Fruit fly (Drosophila melanogaster) whole organism, embryonic: ENCODE data around the gene CG1635.

Experiments used
- CG10959 ChIP-seq: fragments of 200-800 bp; sonication (Bioruptor generic); IDR thresholded peaks from 2 replicates; pipeline ENCODE4 v1.3.6; 2022; ENCODE audit warnings: missing biosample characterization, missing genetic modification characterization
- CG11504 ChIP-seq: fragments of 200-800 bp; sonication (Bioruptor generic); optimal IDR thresholded peaks from 3 replicates; lab custom pipeline; 2019; ENCODE audit warnings: missing biosample characterization, mild to moderate bottlenecking, missing genetic modification characterization, moderate library complexity
- CG1233 ChIP-seq: fragments of 200-800 bp; sonication (Bioruptor generic); optimal IDR thresholded peaks from 4 replicates; lab custom pipeline; 2018; ENCODE audit warnings: missing biosample characterization, mild to moderate bottlenecking, missing genetic modification characterization
- CG14667 ChIP-seq: fragments of 200-800 bp; sonication (Bioruptor generic); IDR thresholded peaks from 2 replicates; pipeline ENCODE4 v1.3.6; 2022; ENCODE audit warnings: missing biosample characterization, missing genetic modification characterization
- CG15011 ChIP-seq: fragments of 200-800 bp; sonication (Bioruptor generic); optimal IDR thresholded peaks from 3 replicates; lab custom pipeline; 2018; ENCODE audit warnings: missing biosample characterization, mild to moderate bottlenecking, missing genetic modification characterization
- CG17802 ChIP-seq: fragments of 200-800 bp; sonication (Bioruptor generic); optimal IDR thresholded peaks from 2 replicates; lab custom pipeline; 2018; ENCODE audit warnings: missing biosample characterization, mild to moderate bottlenecking, missing genetic modification characterization, moderate library complexity
- CG18011 ChIP-seq: fragments of 200-800 bp; sonication (Bioruptor generic); optimal IDR thresholded peaks from 2 replicates; lab custom pipeline; 2017; ENCODE audit warnings: missing biosample characterization, missing genetic modification characterization, mild to moderate bottlenecking, moderate library complexity, missing genotype
- CG32772 ChIP-seq: fragments of 200-800 bp; sonication (Bioruptor generic); IDR thresholded peaks from 2 replicates; pipeline ENCODE4 v1.3.6; 2022; ENCODE audit warnings: missing biosample characterization, missing genetic modification characterization
- CG3281 ChIP-seq: fragments of 200-800 bp; sonication (Bioruptor generic); optimal IDR thresholded peaks from 3 replicates; lab custom pipeline; 2017; ENCODE audit warnings: missing biosample characterization, mild to moderate bottlenecking, missing genetic modification characterization
- CG6689 ChIP-seq: fragments of 200-800 bp; sonication (Bioruptor generic); IDR thresholded peaks from 2 replicates; pipeline ENCODE4 v1.3.6; 2022; ENCODE audit warnings: missing biosample characterization, missing genetic modification characterization
- CG7357 ChIP-seq: fragments of 200-800 bp; sonication (Bioruptor generic); IDR thresholded peaks from 3 replicates; pipeline ENCODE4 v1.3.6; 2022; ENCODE audit warnings: missing biosample characterization, missing genetic modification characterization
- CG7786 ChIP-seq: fragments of 200-800 bp; sonication (Bioruptor generic); optimal IDR thresholded peaks from 2 replicates; lab custom pipeline; 2016; ENCODE audit warnings: missing biosample characterization, missing genetic modification characterization
- CG7987 ChIP-seq: fragments of 200-800 bp; sonication (Bioruptor generic); optimal IDR thresholded peaks from 2 replicates; lab custom pipeline; 2018; ENCODE audit warnings: missing biosample characterization, mild to moderate bottlenecking, missing genetic modification characterization, moderate library complexity
- CG8924 ChIP-seq: fragments of 200-800 bp; optimal IDR thresholded peaks from 3 replicates; lab custom pipeline; 2019; ENCODE audit warnings: missing biosample characterization, mild to moderate bottlenecking, missing genetic modification characterization, moderate library complexity
- CG9215 ChIP-seq: fragments of 200-800 bp; sonication (Bioruptor generic); IDR thresholded peaks from 2 replicates; pipeline ENCODE4 v1.3.6; 2022; ENCODE audit warnings: missing biosample characterization, missing genetic modification characterization
- CrebB ChIP-seq: fragments of 200-800 bp; sonication (Bioruptor generic); optimal IDR thresholded peaks from 3 replicates; lab custom pipeline; 2018; ENCODE audit warnings: missing biosample characterization, mild to moderate bottlenecking, missing genetic modification characterization
- D19A ChIP-seq: fragments of 200-800 bp; optimal IDR thresholded peaks from 3 replicates; lab custom pipeline; 2019; ENCODE audit warnings: missing biosample characterization, mild to moderate bottlenecking, missing genetic modification characterization, moderate library complexity
- Deaf1 ChIP-seq: fragments of 200-800 bp; optimal IDR thresholded peaks from 3 replicates; lab custom pipeline; 2019; ENCODE audit warnings: missing biosample characterization, mild to moderate bottlenecking, missing genetic modification characterization, moderate library complexity
- Doc3 ChIP-seq: fragments of 200-800 bp; sonication (Bioruptor generic); IDR thresholded peaks from 3 replicates; pipeline ENCODE4 v1.3.6; 2022; ENCODE audit warnings: missing biosample characterization, missing genetic modification characterization; ENCODE audit not compliant: partially characterized antibody
- E2f1 ChIP-seq: fragments of 200-800 bp; sonication (Bioruptor generic); IDR thresholded peaks from 2 replicates; pipeline ENCODE4 v1.3.6; 2022; ENCODE audit warnings: missing biosample characterization, missing genetic modification characterization
- E2f2 ChIP-seq: fragments of 200-800 bp; sonication (Bioruptor generic); IDR thresholded peaks from 2 replicates; pipeline ENCODE4 v1.3.6; 2022; ENCODE audit warnings: missing biosample characterization, missing genetic modification characterization
- Ets97D ChIP-seq: fragments of 200-800 bp; sonication (Bioruptor generic); optimal IDR thresholded peaks from 3 replicates; lab custom pipeline; 2016; ENCODE audit warnings: missing biosample characterization, missing genetic modification characterization
- Lim3 ChIP-seq: fragments of 200-800 bp; sonication (Bioruptor generic); IDR thresholded peaks from 2 replicates; pipeline ENCODE4 v1.3.6; 2022; ENCODE audit warnings: missing biosample characterization, missing genetic modification characterization
- MTF-1 ChIP-seq: fragments of 200-800 bp; sonication (Bioruptor generic); optimal IDR thresholded peaks from 2 replicates; lab custom pipeline; 2018; ENCODE audit warnings: missing biosample characterization, mild to moderate bottlenecking, missing genetic modification characterization, borderline replicate concordance
- NC2α ChIP-seq: fragments of 200-800 bp; sonication (Bioruptor generic); optimal IDR thresholded peaks from 2 replicates; lab custom pipeline; 2016; ENCODE audit warnings: missing biosample characterization, missing genetic modification characterization
- Ravus ChIP-seq: fragments of 200-800 bp; sonication (Bioruptor generic); IDR thresholded peaks from 2 replicates; pipeline ENCODE4 v1.3.6; 2022; ENCODE audit warnings: missing biosample characterization, missing genetic modification characterization
- Rfx ChIP-seq: fragments of 200-800 bp; sonication (Bioruptor generic); IDR thresholded peaks from 2 replicates; pipeline ENCODE4 v1.3.6; 2022; ENCODE audit warnings: missing biosample characterization, missing genetic modification characterization
- Tbp ChIP-seq: fragments of >200 bp; optimal IDR thresholded peaks from 2 replicates; lab custom pipeline; 2018; ENCODE audit warnings: missing biosample characterization, missing genetic modification characterization
- Usf ChIP-seq: fragments of 200-800 bp; sonication (Bioruptor generic); optimal IDR thresholded peaks from 2 replicates; lab custom pipeline; 2017; ENCODE audit warnings: missing genotype, missing biosample characterization, missing genetic modification characterization
- bbx ChIP-seq: fragments of 200-800 bp; sonication (Bioruptor generic); IDR thresholded peaks from 2 replicates; pipeline ENCODE4 v1.3.6; 2022; ENCODE audit warnings: missing biosample characterization, missing genetic modification characterization; ENCODE audit not compliant: partially characterized antibody
- bigmax ChIP-seq: fragments of 200-800 bp; sonication (Bioruptor generic); optimal IDR thresholded peaks from 2 replicates; lab custom pipeline; 2018; ENCODE audit warnings: missing biosample characterization, mild to moderate bottlenecking, missing genetic modification characterization
- caup ChIP-seq: fragments of 200-800 bp; sonication (Bioruptor generic); optimal IDR thresholded peaks from 3 replicates; lab custom pipeline; 2017; ENCODE audit warnings: missing biosample characterization, mild to moderate bottlenecking, missing genetic modification characterization, moderate library complexity; ENCODE audit not compliant: severe bottlenecking
- chinmo ChIP-seq: fragments of 200-800 bp; sonication (Bioruptor generic); IDR thresholded peaks from 4 replicates; pipeline ENCODE4 v1.3.6; 2022; ENCODE audit warnings: missing biosample characterization, missing genetic modification characterization; ENCODE audit not compliant: partially characterized antibody
- chm ChIP-seq: fragments of 200-800 bp; sonication (Bioruptor generic); IDR thresholded peaks from 2 replicates; pipeline ENCODE4 v1.3.6; 2022; ENCODE audit warnings: missing biosample characterization, missing genetic modification characterization
- esg ChIP-seq: fragments of 200-800 bp; sonication (Bioruptor generic); conservative IDR thresholded peaks from 2 replicates; pipeline ENCODE4 v1.3.6; 2022; ENCODE audit warnings: missing biosample characterization, missing genetic modification characterization
- fru ChIP-seq: fragments of >200 bp; optimal IDR thresholded peaks from 2 replicates; lab custom pipeline; 2017
- ftz-f1 ChIP-seq: fragments of 200-800 bp; sonication (Bioruptor generic); optimal IDR thresholded peaks from 2 replicates; lab custom pipeline; 2016; ENCODE audit warnings: missing biosample characterization, missing genetic modification characterization
- gcm ChIP-seq: fragments of 200-800 bp; sonication (Bioruptor generic); optimal IDR thresholded peaks from 2 replicates; lab custom pipeline; 2019; ENCODE audit warnings: missing biosample characterization, mild to moderate bottlenecking, missing genetic modification characterization, moderate library complexity
- gfzf ChIP-seq: fragments of 200-800 bp; sonication (Bioruptor generic); optimal IDR thresholded peaks from 2 replicates; lab custom pipeline; 2016; ENCODE audit warnings: missing biosample characterization, mild to moderate bottlenecking, missing genetic modification characterization, moderate library complexity
- grn ChIP-seq: fragments of 200-800 bp; sonication (Bioruptor generic); optimal IDR thresholded peaks from 3 replicates; lab custom pipeline; 2017; ENCODE audit warnings: missing biosample characterization, missing genetic modification characterization
- h ChIP-seq: fragments of >200 bp; optimal IDR thresholded peaks from 2 replicates; lab custom pipeline; 2017
- lilli ChIP-seq: fragments of 200-800 bp; sonication (Bioruptor generic); optimal IDR thresholded peaks from 3 replicates; lab custom pipeline; 2016; ENCODE audit warnings: missing biosample characterization, missing genetic modification characterization
- nerfin-1 ChIP-seq: fragments of 200-800 bp; sonication (Bioruptor generic); optimal IDR thresholded peaks from 3 replicates; lab custom pipeline; 2019; ENCODE audit warnings: missing biosample characterization, mild to moderate bottlenecking, missing genetic modification characterization, moderate library complexity
- schlank ChIP-seq: fragments of 200-800 bp; sonication (Bioruptor generic); optimal IDR thresholded peaks from 2 replicates; lab custom pipeline; 2018; ENCODE audit warnings: missing biosample characterization, mild to moderate bottlenecking, missing genetic modification characterization
- sna ChIP-seq: fragments of 200-800 bp; sonication (Bioruptor generic); IDR thresholded peaks from 2 replicates; pipeline ENCODE4 v1.3.6; 2022; ENCODE audit warnings: missing biosample characterization, missing genetic modification characterization; ENCODE audit not compliant: partially characterized antibody
- so ChIP-seq: fragments of 200-800 bp; sonication (Bioruptor generic); IDR thresholded peaks from 3 replicates; pipeline ENCODE4 v1.3.6; 2022; ENCODE audit warnings: missing biosample characterization, missing genetic modification characterization
- ssp ChIP-seq: fragments of 200-800 bp; sonication (Bioruptor generic); IDR thresholded peaks from 2 replicates; pipeline ENCODE4 v1.3.6; 2022; ENCODE audit warnings: missing biosample characterization, missing genetic modification characterization
- stc ChIP-seq: fragments of 200-800 bp; sonication (Bioruptor generic); IDR thresholded peaks from 2 replicates; pipeline ENCODE4 v1.3.6; 2022; ENCODE audit warnings: missing biosample characterization, missing genetic modification characterization
- toy ChIP-seq: fragments of 200-800 bp; sonication (Bioruptor generic); IDR thresholded peaks from 2 replicates; pipeline ENCODE4 v1.3.6; 2022; ENCODE audit warnings: missing biosample characterization, missing genetic modification characterization
- unc-4 ChIP-seq: fragments of 200-800 bp; sonication (Bioruptor generic); IDR thresholded peaks from 2 replicates; pipeline ENCODE4 v1.3.6; 2022; ENCODE audit warnings: missing biosample characterization, missing genetic modification characterization; ENCODE audit not compliant: partially characterized antibody
- zfh2 ChIP-seq: fragments of 200-800 bp; sonication (Bioruptor generic); optimal IDR thresholded peaks from 2 replicates; lab custom pipeline; 2016; ENCODE audit warnings: missing biosample characterization, missing genetic modification characterization

Gene CG1635

dm6 chr3R:31616001-31616400 is 27.5 kb downstream of the CG1635 start, which contains the start of the genes Mnat9 and CG1792 (continued):
- TF ChIP-seq bigmax (GFP tag; lab: Kevin White, UChicago) (peak; percentile 78), chm (peak; percentile 99), D19A (tag; lab: Kevin White, UChicago) (peak; percentile 92), Lim3 (GFP tag; lab: Robert Waterston, UW) (peak; percentile 97), nerfin-1 (peak; percentile 94), stc (GFP tag; lab: Robert Waterston, UW) (peak; percentile 99), grn (GFP tag; lab: Kevin White, UChicago) (peak; percentile 83), gfzf (peak; percentile 54), toy (peak; percentile 98), CG3281 (GFP tag; lab: Kevin White, UChicago) (peak; percentile 97), sna (GFP tag; lab: Robert Waterston, UW) (0 out of 2 replicates have a peak, but pooled peaks have one; percentile 48), Deaf1 (tag; lab: Kevin White, UChicago) (peak; percentile 81), CG1233 (GFP tag; lab: Kevin White, UChicago) (peak; percentile 99), CG6689 (GFP tag; lab: Robert Waterston, UW) (peak; percentile 99), CG7987 (GFP tag; lab: Kevin White, UChicago) (peak; percentile 98), CG8924 (tag; lab: Kevin White, UChicago) (peak; percentile 98), schlank (peak; percentile 97), CG10959 (GFP tag; lab: Robert Waterston, UW) (peak; percentile 97), MTF-1 (GFP tag; lab: Kevin White, UChicago) (peak; percentile 97), caup (GFP tag; lab: Kevin White, UChicago) (peak; percentile 98), CrebB (peak; percentile 97), h (lab: Kevin White, UChicago) (no peak), Rfx (GFP tag; lab: Robert Waterston, UW) (peak; percentile 100), gcm (peak; percentile 96), Tbp (no peak), lilli (GFP tag; lab: Kevin White, UChicago) (peak; percentile 99), CG18011 (peak; percentile 90), CG11504 (tag; lab: Kevin White, UChicago) (peak; percentile 97), unc-4 (GFP tag; lab: Robert Waterston, UW) (0 out of 2 replicates have a peak, but pooled peaks have one; percentile 30), chinmo (no peak), E2f1 (peak; percentile 99), Ets97D (peak; percentile 96), ssp (GFP tag; lab: Robert Waterston, UW) (peak; percentile 95), CG14667 (peak; percentile 99), CG7357 (GFP tag; lab: Robert Waterston, UW) (peak; percentile 95), CG9215 (GFP tag; lab: Robert Waterston, UW) (peak; percentile 96), esg (GFP tag; lab: Robert Waterston, UW) (peak; percentile 99), Doc3 (GFP tag; lab: Robert Waterston, UW) (no peak), CG15011 (GFP tag; lab: Kevin White, UChicago) (peak; percentile 94), bbx (GFP tag; lab: Robert Waterston, UW) (no peak), CG17802 (tag; lab: Kevin White, UChicago) (peak; percentile 94), CG7786 (peak; percentile 99), NC2α (GFP tag; lab: Kevin White, UChicago) (peak; percentile 96), so (GFP tag; lab: Robert Waterston, UW) (peak; percentile 98), fru (lab: Kevin White, UChicago) (no peak), CG32772 (GFP tag; lab: Robert Waterston, UW) (peak; percentile 99), zfh2 (GFP tag; lab: Kevin White, UChicago) (peak; percentile 99), Ravus (GFP tag; lab: Robert Waterston, UW) (peak; percentile 94), E2f2 (peak; percentile 86), ftz-f1 (GFP tag; lab: Kevin White, UChicago) (peak; percentile 80), Usf (GFP tag; lab: Kevin White, UChicago) (peak; percentile 93)
